Worm (Caenorhabditis elegans) whole organism, midembryonic: ENCODE measurements around the gene mrpl-50.

ENCODE experiments used
- T22C8.4 ChIP-seq: fragments of 200-800 bp; sonication (Bioruptor generic); IDR thresholded peaks from 2 replicates; pipeline ENCODE4 v1.3.6; 2022; ENCODE audit warnings: missing genetic modification characterization, missing compliant biosample characterization
- cog-1 ChIP-seq: sonication (generic microtip); optimal IDR thresholded peaks from 2 replicates; lab custom pipeline; 2016; ENCODE audit warnings: missing genetic modification characterization, missing compliant biosample characterization
- flt-1 ChIP-seq: fragments of 200-800 bp; sonication (Bioruptor generic); IDR thresholded peaks from 2 replicates; pipeline ENCODE4 v1.3.6; 2022; ENCODE audit warnings: missing genetic modification characterization, missing compliant biosample characterization
- klf-2 ChIP-seq: fragments of 200-800 bp; sonication (Bioruptor generic); conservative IDR thresholded peaks from 2 replicates; pipeline ENCODE4 v1.3.6; 2022; ENCODE audit warnings: missing genetic modification reagents, missing genetic modification characterization, missing compliant biosample characterization
- med-1 ChIP-seq: sonication (generic microtip); optimal IDR thresholded peaks from 2 replicates; lab custom pipeline; 2017; ENCODE audit warnings: missing genetic modification characterization, mild to moderate bottlenecking, missing compliant biosample characterization, antibody characterized with exemption, missing genetic modification reagents; ENCODE audit not compliant: insufficient read depth
- ref-1 ChIP-seq: fragments of 200-800 bp; sonication (Bioruptor generic); conservative IDR thresholded peaks from 2 replicates; pipeline ENCODE4 v1.3.6; 2022; ENCODE audit warnings: missing genetic modification reagents, missing genetic modification characterization, missing compliant biosample characterization
- tab-1 ChIP-seq: fragments of 200-800 bp; sonication (Bioruptor generic); IDR thresholded peaks from 2 replicates; pipeline ENCODE4 v1.3.6; 2022; ENCODE audit warnings: missing genetic modification characterization, missing compliant biosample characterization
- ztf-23 ChIP-seq: fragments of 200-800 bp; sonication (Bioruptor generic); IDR thresholded peaks from 2 replicates; pipeline ENCODE4 v1.3.6; 2022; ENCODE audit warnings: missing genetic modification reagents, missing genetic modification characterization, missing compliant biosample characterization
- ztf-29 ChIP-seq: fragments of 200-800 bp; sonication (Bioruptor generic); IDR thresholded peaks from 2 replicates; pipeline ENCODE4 v1.3.6; 2022; ENCODE audit warnings: missing genetic modification reagents, missing genetic modification characterization, missing compliant biosample characterization

Gene mrpl-50

ce11 chrII:8929771-8930170, at the start of gene mrpl-50:
Gene mrpl-50 (plus strand): TSS chrII:8929841.
- no peak for TF ChIP-seq flt-1 (GFP tag; lab: Robert Waterston, UW)
- TF ChIP-seq tab-1 (GFP tag; lab: Robert Waterston, UW): no peak

- no peak for TF ChIP-seq tab-1 (GFP tag; lab: Robert Waterston, UW)
- no peak for TF ChIP-seq ref-1
- no peak for TF ChIP-seq ztf-23 (GFP tag; lab: Robert Waterston, UW)
- no peak for TF ChIP-seq cog-1 (tag; lab: Kevin White, UChicago)
- TF ChIP-seq T22C8.4: no peak
- TF ChIP-seq klf-2: no peak
- TF ChIP-seq med-1 (GFP tag; lab: Kevin White, UChicago): no peak
- TF ChIP-seq flt-1 (GFP tag; lab: Robert Waterston, UW): no peak
Measured at ce11 chrII:8883559-8883958, 46.1 kb upstream of the mrpl-50 start, which contains the start of gene rha-1. Gene rha-1 (minus strand): TSS chrII:8883659.

- TF ChIP-seq med-1 (GFP tag; lab: Kevin White, UChicago) (no peak), ref-1 (no peak), klf-2 (no peak), ztf-29 (no peak), T22C8.4 (no peak)
Measured at ce11 chrII:8884262-8884949, 45.2 kb upstream of the mrpl-50 start, which contains the start of the genes T07D4.5 and ddx-19. Gene T07D4.5 (minus strand): TSS chrII:8884332. Gene ddx-19 (plus strand): TSS chrII:8884899.

DNA sequence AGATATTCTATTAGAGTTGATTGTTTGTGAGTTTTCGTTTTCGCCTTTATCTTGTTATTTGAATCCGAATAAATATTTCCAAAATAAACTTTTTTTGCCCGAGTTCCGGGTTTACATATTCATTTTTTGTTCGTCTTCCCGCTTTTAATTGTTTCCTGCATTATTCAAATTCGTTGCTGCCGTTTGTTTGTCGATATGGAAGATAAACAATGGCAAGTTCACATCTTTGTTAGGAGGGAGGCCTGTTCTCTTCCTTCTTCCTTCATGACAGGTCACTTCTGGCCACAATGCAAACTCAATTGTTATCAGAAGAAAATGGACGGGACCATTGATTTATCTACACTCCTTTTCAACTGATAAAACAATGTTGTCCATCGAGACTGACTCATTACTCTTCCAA, 40.1 kb upstream of the mrpl-50 start:
- TF ChIP-seq cog-1 (tag; lab: Kevin White, UChicago): no peak
- no peak for TF ChIP-seq klf-2
- TF ChIP-seq ztf-29: no peak
- TF ChIP-seq flt-1 (GFP tag; lab: Robert Waterston, UW): no peak
- TF ChIP-seq T22C8.4: no peak
- TF ChIP-seq ztf-23 (GFP tag; lab: Robert Waterston, UW): no peak
- no peak for TF ChIP-seq med-1 (GFP tag; lab: Kevin White, UChicago)
- TF ChIP-seq ref-1: no peak
- no peak for TF ChIP-seq tab-1 (GFP tag; lab: Robert Waterston, UW)

DNA sequence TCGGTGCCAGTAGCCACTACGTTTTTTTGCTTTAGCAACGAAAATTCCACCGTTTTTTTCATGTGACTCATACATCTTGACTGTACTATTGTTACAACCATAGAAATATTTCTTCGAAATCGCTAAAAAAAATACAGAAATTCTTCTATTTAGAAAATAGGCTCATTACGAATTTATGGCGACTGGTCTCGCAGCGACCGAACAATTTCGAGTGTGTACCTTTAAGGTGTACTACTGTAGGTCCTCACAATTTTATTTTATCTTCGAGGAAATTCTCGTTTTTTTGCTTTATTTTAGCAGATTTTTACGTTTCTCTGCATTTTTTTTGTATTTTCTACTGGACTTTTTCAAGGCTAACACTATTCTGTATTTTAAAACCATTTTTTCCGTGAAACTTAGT, 39.6 kb upstream of the mrpl-50 start:
- TF ChIP-seq T22C8.4 (no peak), tab-1 (GFP tag; lab: Robert Waterston, UW) (no peak), ref-1 (no peak), ztf-23 (GFP tag; lab: Robert Waterston, UW) (no peak), ztf-29 (no peak), med-1 (GFP tag; lab: Kevin White, UChicago) (no peak), klf-2 (no peak), flt-1 (GFP tag; lab: Robert Waterston, UW) (no peak), cog-1 (tag; lab: Kevin White, UChicago) (no peak)

- TF ChIP-seq ztf-29 (no peak), tab-1 (GFP tag; lab: Robert Waterston, UW) (no peak), klf-2 (no peak), ztf-23 (GFP tag; lab: Robert Waterston, UW) (no peak), ref-1 (no peak), flt-1 (GFP tag; lab: Robert Waterston, UW) (no peak), med-1 (GFP tag; lab: Kevin White, UChicago) (no peak), T22C8.4 (no peak), cog-1 (tag; lab: Kevin White, UChicago) (no peak)
Measured at ce11 chrII:8890530-8890929, 39.1 kb upstream of the mrpl-50 start.

DNA sequence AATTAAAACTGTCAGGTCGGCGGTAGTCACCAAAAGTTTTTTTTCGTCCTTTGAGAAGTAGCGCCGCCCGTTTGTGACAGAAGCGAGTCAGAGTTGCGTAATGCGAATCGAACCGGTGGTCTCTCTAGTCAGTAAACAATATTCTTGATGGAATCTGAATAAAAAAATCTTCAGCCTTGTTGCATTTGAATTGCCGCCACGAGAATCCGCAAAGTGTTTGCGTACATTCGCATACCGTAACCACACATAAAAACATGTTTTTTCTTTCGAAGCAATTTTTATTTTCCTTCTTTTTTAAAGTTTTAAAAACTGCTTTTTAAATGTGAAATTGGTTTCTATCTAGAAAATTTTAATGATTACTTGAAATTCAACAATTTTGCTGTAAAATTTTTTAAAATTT, 38.6 kb upstream of the mrpl-50 start:
- TF ChIP-seq ztf-23 (GFP tag; lab: Robert Waterston, UW) (no peak), tab-1 (GFP tag; lab: Robert Waterston, UW) (no peak), flt-1 (GFP tag; lab: Robert Waterston, UW) (no peak), med-1 (GFP tag; lab: Kevin White, UChicago) (no peak), klf-2 (no peak)

DNA sequence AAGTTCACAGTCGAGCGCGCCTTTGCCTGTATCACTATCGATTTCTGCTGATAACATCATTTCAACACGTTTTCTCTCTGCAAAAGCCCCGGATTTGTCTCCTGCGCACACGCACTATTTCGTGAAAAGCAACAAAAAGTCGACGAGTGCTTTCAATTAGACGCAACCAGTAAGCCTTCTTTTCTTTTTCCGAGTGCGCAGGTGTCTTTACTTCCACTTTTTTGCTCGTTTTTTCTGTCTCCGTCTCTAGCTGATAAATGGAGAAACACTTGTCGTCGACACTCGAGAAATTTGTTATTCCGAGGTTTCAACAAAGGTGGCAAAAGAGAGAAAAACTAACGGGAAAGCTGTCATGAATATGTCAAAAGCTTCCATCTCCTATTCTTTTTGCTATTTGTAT, 38.0 kb upstream of the mrpl-50 start:
- TF ChIP-seq ztf-23 (GFP tag; lab: Robert Waterston, UW) (no peak), tab-1 (GFP tag; lab: Robert Waterston, UW) (no peak), ref-1 (no peak), T22C8.4 (no peak), cog-1 (tag; lab: Kevin White, UChicago) (no peak), flt-1 (GFP tag; lab: Robert Waterston, UW) (no peak), ztf-29 (no peak), klf-2 (no peak), med-1 (GFP tag; lab: Kevin White, UChicago) (no peak)

DNA sequence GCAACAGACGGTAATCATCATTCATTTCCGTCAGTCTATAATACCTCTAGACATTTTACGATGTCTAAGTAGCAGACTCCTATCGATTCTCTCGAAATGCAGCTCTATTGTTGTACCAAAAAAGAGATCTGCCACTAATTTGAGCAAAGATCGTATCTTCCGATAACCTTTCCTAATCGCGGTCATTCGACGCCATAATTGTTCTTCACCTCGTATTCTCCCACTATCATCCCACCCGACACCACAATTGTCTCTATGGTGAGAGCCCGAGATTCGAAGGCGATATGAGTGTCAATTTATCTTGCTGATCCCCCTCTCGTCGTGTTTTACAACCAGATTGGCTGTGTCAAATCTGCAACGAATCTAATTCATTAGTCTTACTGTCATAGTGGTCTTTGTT, 34.2 kb upstream of the mrpl-50 start:
- TF ChIP-seq flt-1 (GFP tag; lab: Robert Waterston, UW) (no peak), T22C8.4 (no peak), med-1 (GFP tag; lab: Kevin White, UChicago) (no peak), klf-2 (no peak), ref-1 (no peak), ztf-23 (GFP tag; lab: Robert Waterston, UW) (no peak), tab-1 (GFP tag; lab: Robert Waterston, UW) (no peak), ztf-29 (no peak), cog-1 (tag; lab: Kevin White, UChicago) (no peak)

DNA sequence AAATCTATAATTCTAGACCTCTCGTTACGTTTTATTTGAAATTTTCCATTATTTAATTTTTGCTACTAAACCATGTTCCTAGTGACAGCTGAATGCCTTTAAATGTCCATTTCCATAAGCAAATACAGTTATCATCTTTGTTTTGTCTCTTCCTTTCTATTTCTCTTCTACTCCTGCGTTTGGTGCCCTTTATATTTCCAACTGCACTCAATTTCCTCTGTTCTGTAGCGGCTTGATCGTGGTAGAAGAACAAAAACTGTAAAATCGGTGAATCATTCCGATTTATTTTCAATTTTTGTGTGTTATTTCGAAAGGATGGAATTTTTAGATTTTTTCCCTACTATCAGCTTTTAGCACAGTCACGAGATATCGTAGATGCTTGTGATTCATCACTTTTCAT, 33.7 kb upstream of the mrpl-50 start:
- TF ChIP-seq ref-1 (no peak), med-1 (GFP tag; lab: Kevin White, UChicago) (no peak), klf-2 (no peak)

DNA sequence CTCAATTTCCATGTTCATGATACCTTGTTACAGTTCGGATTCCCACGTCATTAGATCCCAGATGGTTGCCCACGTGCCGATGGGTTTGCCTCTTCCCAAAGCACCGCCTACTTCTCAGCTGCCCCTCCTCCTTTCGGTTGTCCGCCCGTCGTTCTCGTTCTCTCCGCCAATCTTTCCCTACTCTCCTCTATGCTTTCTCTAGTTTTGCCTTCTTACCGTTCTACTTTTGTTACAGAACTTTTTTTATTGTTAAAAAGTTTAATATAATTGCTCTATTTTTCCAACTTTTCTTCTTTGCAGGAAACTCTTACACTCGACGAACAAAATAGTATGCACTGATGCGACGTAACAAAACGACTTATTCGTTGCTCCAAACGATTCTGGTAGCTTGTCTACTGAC, 33.1 kb upstream of the mrpl-50 start, which contains the start of gene lat-1:
TSS of gene lat-1 (plus strand) at position 301 of the 400 bp plus-strand sequence.
- no peak for TF ChIP-seq med-1 (GFP tag; lab: Kevin White, UChicago)
- no peak for TF ChIP-seq cog-1 (tag; lab: Kevin White, UChicago)
- no peak for TF ChIP-seq klf-2
- TF ChIP-seq flt-1 (GFP tag; lab: Robert Waterston, UW): no peak
- no peak for TF ChIP-seq T22C8.4
- no peak for TF ChIP-seq tab-1 (GFP tag; lab: Robert Waterston, UW)
- TF ChIP-seq ref-1: no peak
- no peak for TF ChIP-seq ztf-29
- no peak for TF ChIP-seq ztf-23 (GFP tag; lab: Robert Waterston, UW)
